Worm (Caenorhabditis elegans): ENCODE measurements around the gene F21A3.3.
A peak's percentile ranks its signal among the peaks of the same experiment; 100 is the strongest.

ce11 chrV:15553869-15554268 lies 36.4 kb downstream of the F21A3.3 start:
- TF ChIP-seq tbx-11 (GFP tag; IDR thresholded peaks at IDR 0.05) (peak; percentile 67), flt-1 (GFP tag; IDR thresholded peaks at IDR 0.05) (peak; percentile 65), ama-1 (optimal IDR thresholded peaks at IDR 0.05) (no peak), hnd-1 (tag; optimal IDR thresholded peaks at IDR 0.05) (peak; percentile 41), F13C5.2 (tag; optimal IDR thresholded peaks at IDR 0.05) (peak; percentile 15), scrt-1 (GFP tag; IDR thresholded peaks at IDR 0.05) (0 out of 2 replicates have a peak, but pooled peaks have one; percentile 39), hmg-4 (GFP tag; optimal IDR thresholded peaks at IDR 0.05) (peak; percentile 35), aly-1 (tag; optimal IDR thresholded peaks at IDR 0.05) (no peak), ceh-36 (tag; optimal IDR thresholded peaks at IDR 0.05) (peak; percentile 46), B0310.2 (tag; optimal IDR thresholded peaks at IDR 0.05) (no peak)

Measured in whole organism, early embryonic.